Worm (Caenorhabditis elegans) whole organism, L1 larva: Measurements from ENCODE around the gene srv-12.

Experiments used
- fkh-10 ChIP-seq: sonication (generic microtip); optimal IDR thresholded peaks from 2 replicates; lab custom pipeline; 2017; ENCODE audit warnings: missing biosample characterization, missing genetic modification reagents, missing genetic modification characterization
- mep-1 ChIP-seq: fragments of 150-350 bp; optimal IDR thresholded peaks from 2 replicates; lab custom pipeline; 2014; ENCODE audit warnings: missing biosample characterization, missing genetic modification characterization

DNA sequence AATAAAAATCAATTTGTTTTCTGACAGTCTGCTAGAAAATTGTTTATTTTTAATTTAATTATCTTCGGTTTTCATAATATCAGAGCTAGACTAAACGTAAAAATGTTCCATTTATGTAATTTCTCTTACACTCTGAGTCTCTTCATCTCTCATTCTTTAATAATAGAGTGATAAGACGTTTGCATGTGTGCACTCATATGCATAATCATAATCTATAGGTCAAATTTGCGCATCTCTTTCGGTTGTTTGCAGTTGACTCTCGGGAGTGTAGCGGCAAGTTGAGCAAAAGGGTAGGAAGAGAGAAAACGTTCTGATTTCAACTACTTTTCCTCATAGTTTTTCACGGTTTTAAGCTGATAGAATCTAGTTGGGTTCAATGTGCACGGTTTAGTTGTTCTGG, 13.0 kb upstream of the srv-12 start:
- no peak for TF ChIP-seq fkh-10 (GFP tag; lab: Kevin White, UChicago)
- no peak for TF ChIP-seq mep-1 (tag; lab: Kevin White, UChicago)
